Fruit fly (Drosophila melanogaster) whole organism: Measurements from ENCODE around the gene CG9951.

Source experiments
- CG8478 ChIP-seq: fragments of >200 bp; optimal IDR thresholded peaks from 2 replicates; lab custom pipeline; 2018; ENCODE audit warnings: inconsistent platforms
- Dll ChIP-seq: fragments of >200 bp; optimal IDR thresholded peaks from 2 replicates; lab custom pipeline; 2017
- EcR ChIP-seq, 2 experiments: fragments of >200 bp; optimal IDR thresholded peaks; 2 replicates each; lab custom pipeline; 2017; ENCODE audit warnings: missing biosample characterization in 2 of 2, missing genetic modification characterization in 2 of 2, missing genetic modification reagents in 2 of 2
- pan ChIP-seq: fragments of >200 bp; optimal IDR thresholded peaks from 2 replicates; lab custom pipeline; 2017
- psq ChIP-seq: fragments of >200 bp; optimal IDR thresholded peaks from 2 replicates; lab custom pipeline; 2017
- usp ChIP-seq: fragments of >200 bp; optimal IDR thresholded peaks from 2 replicates; lab custom pipeline; 2017; ENCODE audit warnings: missing biosample characterization, missing genetic modification characterization, mixed read lengths

- TF ChIP-seq CG8478 (lab: Kevin White, UChicago) (no peak), usp (GFP tag; lab: Kevin White, UChicago) (no peak), pan (lab: Kevin White, UChicago) (no peak), Dll (lab: Kevin White, UChicago) (no peak), psq (no peak), EcR (GFP tag; optimal IDR thresholded peaks at IDR 0.05; lab: Kevin White, UChicago) (no peak)
Observed at dm6 chr3L:16885042-16885441, 22.1 kb downstream of the CG9951 start.
